Fruit fly (Drosophila melanogaster) whole organism, embryonic: Measurements from ENCODE around the gene DEF8.

ENCODE experiments used
- Abd-B ChIP-seq: fragments of 200-800 bp; sonication (Bioruptor generic); optimal IDR thresholded peaks from 2 replicates; lab custom pipeline; 2018; ENCODE audit warnings: missing biosample characterization, mild to moderate bottlenecking, missing genetic modification characterization, moderate library complexity
- Adf1 ChIP-seq: fragments of 200-800 bp; sonication (Bioruptor generic); IDR thresholded peaks from 2 replicates; pipeline ENCODE4 v1.3.6; 2022; ENCODE audit warnings: missing biosample characterization, missing genetic modification characterization
- Atf6 ChIP-seq: fragments of 200-800 bp; sonication (Bioruptor generic); IDR thresholded peaks from 2 replicates; pipeline ENCODE4 v1.3.6; 2022; ENCODE audit warnings: missing biosample characterization, missing genetic modification characterization
- Bteb2 ChIP-seq: fragments of 200-800 bp; sonication (Bioruptor generic); optimal IDR thresholded peaks from 2 replicates; lab custom pipeline; 2016; ENCODE audit warnings: missing biosample characterization, missing genetic modification characterization
- C15 ChIP-seq: fragments of 200-800 bp; sonication (Bioruptor generic); IDR thresholded peaks from 3 replicates; pipeline ENCODE4 v1.3.6; 2022; ENCODE audit warnings: missing biosample characterization, missing genetic modification characterization
- CG12391 ChIP-seq: fragments of 200-800 bp; sonication (Bioruptor generic); optimal IDR thresholded peaks from 3 replicates; lab custom pipeline; 2018; ENCODE audit warnings: missing biosample characterization, mild to moderate bottlenecking, missing genetic modification characterization, moderate library complexity
- CG7271 ChIP-seq: fragments of 200-800 bp; sonication (Bioruptor generic); optimal IDR thresholded peaks from 2 replicates; lab custom pipeline; 2018; ENCODE audit warnings: missing biosample characterization, mild to moderate bottlenecking, missing genetic modification characterization, moderate library complexity
- CG8281 ChIP-seq: fragments of 200-800 bp; sonication (Bioruptor generic); optimal IDR thresholded peaks from 2 replicates; lab custom pipeline; 2018; ENCODE audit warnings: missing biosample characterization, mild to moderate bottlenecking, missing genetic modification characterization, moderate library complexity
- Chrac-16 ChIP-seq: fragments of 200-800 bp; sonication (Bioruptor generic); optimal IDR thresholded peaks from 3 replicates; lab custom pipeline; 2016; ENCODE audit warnings: missing biosample characterization, missing genetic modification characterization
- Dek ChIP-seq: fragments of 200-800 bp; sonication (Bioruptor generic); optimal IDR thresholded peaks from 3 replicates; lab custom pipeline; 2019; ENCODE audit warnings: missing biosample characterization, mild to moderate bottlenecking, missing genetic modification characterization, moderate library complexity
- Dp ChIP-seq: fragments of 200-800 bp; sonication (Bioruptor generic); optimal IDR thresholded peaks from 2 replicates; lab custom pipeline; 2018; ENCODE audit warnings: missing biosample characterization, mild to moderate bottlenecking, missing genetic modification characterization, moderate library complexity
- Ets65A ChIP-seq: fragments of 200-800 bp; sonication (Bioruptor generic); peaks from one replicate; lab custom pipeline; 2016; ENCODE audit warnings: missing biosample characterization, missing genetic modification characterization
- Hmr ChIP-seq: fragments of 200-800 bp; sonication (Bioruptor generic); optimal IDR thresholded peaks from 3 replicates; lab custom pipeline; 2017; ENCODE audit warnings: mild to moderate bottlenecking, missing biosample characterization, missing genetic modification reagents, missing genetic modification characterization
- Lpt ChIP-seq: fragments of >200 bp; optimal IDR thresholded peaks from 2 replicates; lab custom pipeline; 2018; ENCODE audit warnings: missing biosample characterization, missing genetic modification characterization
- MTF-1 ChIP-seq: fragments of 200-800 bp; sonication (Bioruptor generic); optimal IDR thresholded peaks from 2 replicates; lab custom pipeline; 2018; ENCODE audit warnings: missing biosample characterization, mild to moderate bottlenecking, missing genetic modification characterization, borderline replicate concordance
- Med ChIP-seq: fragments of 200-800 bp; sonication (Bioruptor generic); peaks from one replicate; lab custom pipeline; 2016; ENCODE audit warnings: missing biosample characterization, missing genetic modification characterization, mild to moderate bottlenecking, inconsistent platforms, moderate library complexity
- Mes4 ChIP-seq: fragments of 200-800 bp; sonication (Bioruptor generic); optimal IDR thresholded peaks from 2 replicates; lab custom pipeline; 2016; ENCODE audit warnings: missing biosample characterization, missing genetic modification characterization
- Mrtf ChIP-seq: fragments of 200-800 bp; sonication (Bioruptor generic); IDR thresholded peaks from 3 replicates; pipeline ENCODE4 v1.3.6; 2022; ENCODE audit warnings: missing biosample characterization, missing genetic modification characterization
- NC2β ChIP-seq: fragments of 200-800 bp; sonication (Bioruptor generic); optimal IDR thresholded peaks from 2 replicates; lab custom pipeline; 2016; ENCODE audit warnings: missing biosample characterization, missing genetic modification characterization
- Nf-YA ChIP-seq: fragments of 200-800 bp; sonication (Bioruptor generic); IDR thresholded peaks from 2 replicates; pipeline ENCODE4 v1.3.6; 2022; ENCODE audit warnings: missing biosample characterization, missing genetic modification characterization
- Opbp ChIP-seq: fragments of 200-800 bp; sonication (Bioruptor generic); IDR thresholded peaks from 3 replicates; pipeline ENCODE4 v1.3.6; 2022; ENCODE audit warnings: missing biosample characterization, missing genetic modification characterization; ENCODE audit not compliant: partially characterized antibody
- PHDP ChIP-seq: fragments of 200-800 bp; sonication (Bioruptor generic); optimal IDR thresholded peaks from 3 replicates; lab custom pipeline; 2018; ENCODE audit warnings: missing biosample characterization, mild to moderate bottlenecking, missing genetic modification characterization, moderate library complexity
- Rx ChIP-seq: fragments of 200-800 bp; sonication (Bioruptor generic); IDR thresholded peaks from 2 replicates; pipeline ENCODE4 v1.3.6; 2022; ENCODE audit warnings: missing biosample characterization, missing genetic modification characterization
- Six4 ChIP-seq: fragments of 200-800 bp; sonication (Bioruptor generic); optimal IDR thresholded peaks from 2 replicates; lab custom pipeline; 2016; ENCODE audit warnings: missing biosample characterization, missing genetic modification characterization
- Spps ChIP-seq: fragments of 200-800 bp; sonication (Bioruptor generic); optimal IDR thresholded peaks from 2 replicates; lab custom pipeline; 2018; ENCODE audit warnings: missing biosample characterization, mild to moderate bottlenecking, missing genetic modification characterization
- Xbp1 ChIP-seq: fragments of 200-800 bp; sonication (Bioruptor generic); optimal IDR thresholded peaks from 3 replicates; lab custom pipeline; 2016; ENCODE audit warnings: missing biosample characterization, mild to moderate bottlenecking, missing genetic modification characterization
- Xrp1 ChIP-seq: fragments of 200-800 bp; sonication (Bioruptor generic); IDR thresholded peaks from 2 replicates; pipeline ENCODE4 v1.3.6; 2022; ENCODE audit warnings: missing biosample characterization, missing genetic modification characterization
- chm ChIP-seq: fragments of 200-800 bp; sonication (Bioruptor generic); IDR thresholded peaks from 2 replicates; pipeline ENCODE4 v1.3.6; 2022; ENCODE audit warnings: missing biosample characterization, missing genetic modification characterization
- dimm ChIP-seq: fragments of 200-800 bp; sonication (Bioruptor generic); IDR thresholded peaks from 2 replicates; pipeline ENCODE4 v1.3.6; 2022; ENCODE audit warnings: missing biosample characterization, missing genetic modification characterization
- eve ChIP-seq, 2 experiments: fragments of >200 bp; optimal IDR thresholded peaks; 2 replicates each; lab custom pipeline; 2017; ENCODE audit warnings: missing biosample characterization in 2 of 2, missing genetic modification characterization in 2 of 2
- eyg ChIP-seq: fragments of 200-800 bp; sonication (Bioruptor generic); optimal IDR thresholded peaks from 3 replicates; lab custom pipeline; 2016; ENCODE audit warnings: missing biosample characterization, missing genetic modification characterization
- fd102C ChIP-seq: fragments of 200-800 bp; sonication (Bioruptor generic); optimal IDR thresholded peaks from 2 replicates; lab custom pipeline; 2018; ENCODE audit warnings: missing biosample characterization, mild to moderate bottlenecking, missing genetic modification characterization, moderate library complexity
- fu2 ChIP-seq: fragments of 200-800 bp; sonication (Bioruptor generic); optimal IDR thresholded peaks from 2 replicates; lab custom pipeline; 2016; ENCODE audit warnings: missing biosample characterization, missing genetic modification characterization
- hth ChIP-seq: fragments of >200 bp; optimal IDR thresholded peaks from 2 replicates; lab custom pipeline; 2017; ENCODE audit warnings: inconsistent platforms
- kah ChIP-seq: fragments of 200-800 bp; sonication (Bioruptor generic); optimal IDR thresholded peaks from 2 replicates; lab custom pipeline; 2018; ENCODE audit warnings: missing biosample characterization, mild to moderate bottlenecking, missing genetic modification characterization
- lbe ChIP-seq: fragments of 200-800 bp; sonication (Bioruptor generic); optimal IDR thresholded peaks from 2 replicates; lab custom pipeline; 2016; ENCODE audit warnings: missing biosample characterization, mild to moderate bottlenecking, missing genetic modification characterization
- lov ChIP-seq, 2 experiments: fragments of 200-800 bp in 1 of 2; fragments of >200 bp in 1 of 2; sonication (Bioruptor generic) in 1 of 2; IDR thresholded peaks in 1 of 2; optimal IDR thresholded peaks in 1 of 2; 2 replicates in 1 of 2; 3 replicates in 1 of 2; pipeline versions ENCODE4 v1.3.6 to Lab custom; 2017 to 2022; ENCODE audit warnings: missing biosample characterization in 1 of 2, missing genetic modification characterization in 1 of 2
- mirr ChIP-seq: fragments of 200-800 bp; sonication (Bioruptor generic); optimal IDR thresholded peaks from 3 replicates; lab custom pipeline; 2018; ENCODE audit warnings: missing biosample characterization, mild to moderate bottlenecking, missing genetic modification characterization
- otp ChIP-seq: fragments of 200-800 bp; sonication (Bioruptor generic); IDR thresholded peaks from 3 replicates; pipeline ENCODE4, ENCODE4 v1.3.6; 2022; ENCODE audit warnings: missing biosample characterization, missing genetic modification characterization
- pb ChIP-seq: fragments of 200-800 bp; sonication (Bioruptor generic); optimal IDR thresholded peaks from 3 replicates; lab custom pipeline; 2016; ENCODE audit warnings: missing biosample characterization, missing genetic modification characterization
- peb ChIP-seq: fragments of 200-800 bp; sonication (Bioruptor generic); IDR thresholded peaks from 2 replicates; pipeline ENCODE4 v1.3.6; 2022; ENCODE audit warnings: missing biosample characterization, missing genetic modification characterization
- repo ChIP-seq: fragments of 200-800 bp; sonication (Bioruptor generic); optimal IDR thresholded peaks from 2 replicates; lab custom pipeline; 2016; ENCODE audit warnings: missing biosample characterization, missing genetic modification characterization
- seq ChIP-seq: fragments of 200-800 bp; sonication (Bioruptor generic); IDR thresholded peaks from 2 replicates; pipeline ENCODE4 v1.3.6; 2022; ENCODE audit warnings: missing biosample characterization, missing genetic modification characterization
- slou ChIP-seq: fragments of 200-800 bp; sonication (Bioruptor generic); optimal IDR thresholded peaks from 3 replicates; lab custom pipeline; 2016; ENCODE audit warnings: missing biosample characterization, missing genetic modification characterization
- sqz ChIP-seq: fragments of 200-800 bp; sonication (Bioruptor generic); optimal IDR thresholded peaks from 3 replicates; lab custom pipeline; 2018; ENCODE audit warnings: missing biosample characterization, mild to moderate bottlenecking, missing genetic modification characterization
- tgo ChIP-seq: fragments of 200-800 bp; sonication (Bioruptor generic); IDR thresholded peaks from 3 replicates; pipeline ENCODE4 v1.3.6; 2022; ENCODE audit warnings: missing biosample characterization, missing genetic modification characterization
- tio ChIP-seq: fragments of 200-800 bp; sonication (Bioruptor generic); optimal IDR thresholded peaks from 2 replicates; lab custom pipeline; 2017; ENCODE audit warnings: missing biosample characterization, missing genetic modification characterization, inconsistent platforms
- twi ChIP-seq: fragments of 200-800 bp; optimal IDR thresholded peaks from 2 replicates; lab custom pipeline; 2019; ENCODE audit warnings: missing biosample characterization, mild to moderate bottlenecking, missing genetic modification characterization, moderate library complexity
- wor ChIP-seq: fragments of 200-800 bp; sonication (Bioruptor generic); IDR thresholded peaks from 2 replicates; pipeline ENCODE4 v1.3.6; 2022; ENCODE audit warnings: missing biosample characterization, missing genetic modification characterization

The DEF8 gene

DNA sequence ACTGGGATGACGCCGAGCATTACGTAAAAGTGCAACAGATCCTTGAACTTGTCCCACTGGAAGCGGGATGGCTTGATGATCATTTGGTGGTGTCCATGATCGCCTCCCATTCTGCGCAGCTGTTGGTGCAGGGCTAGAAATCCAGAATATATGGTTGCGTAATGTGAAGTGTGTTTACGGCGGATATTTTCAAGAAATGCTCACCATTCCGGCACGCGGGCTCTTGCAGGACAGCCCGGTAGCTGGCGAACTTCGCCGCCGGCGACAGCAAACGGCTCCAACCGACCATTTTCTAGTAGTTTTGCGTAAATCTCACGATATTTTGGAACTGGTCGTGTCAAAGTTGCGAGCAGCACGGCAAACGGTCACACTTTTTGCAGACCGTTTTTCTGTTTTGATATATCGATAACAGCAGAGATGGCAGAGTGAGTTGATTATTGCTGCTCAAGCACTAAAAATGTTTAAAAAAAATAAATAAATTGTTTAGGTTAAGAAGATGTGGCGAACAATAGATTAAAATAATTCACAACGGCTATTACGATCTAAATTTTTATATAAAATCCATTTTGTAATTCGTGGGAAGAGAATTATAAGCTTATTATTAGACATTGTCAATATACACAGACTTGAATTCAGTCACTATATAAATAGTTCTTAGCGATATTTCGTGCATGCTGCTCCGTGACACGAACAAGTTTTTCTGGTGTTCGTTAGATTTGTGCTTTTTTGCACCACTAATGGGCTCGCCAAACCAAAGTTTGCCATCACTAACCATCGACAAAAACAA lies 6.4 kb downstream of the DEF8 start, which contains the start of the genes ND-SGDH and RhoGAP68F (continued):
- TF ChIP-seq fu2 (GFP tag; lab: Kevin White, UChicago) (peak; percentile 34), Mrtf (peak; percentile 67; the same call in 1 of the 3 replicates), otp (GFP tag; lab: Robert Waterston, UW) (0 out of 3 replicates have a peak, but pooled peaks have one; percentile 20), twi (tag; lab: Kevin White, UChicago) (peak; percentile 54), chm (GFP tag; lab: Robert Waterston, UW) (no peak), Chrac-16 (GFP tag; lab: Kevin White, UChicago) (peak; percentile 76), Opbp (GFP tag; lab: Robert Waterston, UW) (peak; percentile 85), sqz (GFP tag; lab: Kevin White, UChicago) (peak; percentile 55), CG8281 (peak; percentile 2), Hmr (GFP tag; lab: Kevin White, UChicago) (peak; percentile 80), lov (optimal IDR thresholded peaks at IDR 0.05; lab: Kevin White, UChicago) (no peak), lov (GFP tag; IDR thresholded peaks at IDR 0.05; lab: Robert Waterston, UW) (no peak), Nf-YA (GFP tag; lab: Robert Waterston, UW) (no peak), lbe (GFP tag; lab: Kevin White, UChicago) (peak; percentile 30), slou (peak; percentile 64), Six4 (GFP tag; lab: Kevin White, UChicago) (peak; percentile 40), CG7271 (tag; lab: Kevin White, UChicago) (no peak), peb (GFP tag; lab: Robert Waterston, UW) (peak; percentile 33; the same call in 1 of the 2 replicates), eyg (GFP tag; lab: Kevin White, UChicago) (peak; percentile 9), Spps (tag; lab: Kevin White, UChicago) (peak; percentile 2), C15 (GFP tag; lab: Robert Waterston, UW) (no peak), Xrp1 (GFP tag; lab: Robert Waterston, UW) (peak; percentile 58; the same call in 1 of the 2 replicates), pb (peak; percentile 28), Ets65A (GFP tag; lab: Kevin White, UChicago) (peak; percentile 95), Adf1 (GFP tag; lab: Robert Waterston, UW) (peak; percentile 41), Dp (peak; percentile 8), NC2β (GFP tag; lab: Kevin White, UChicago) (peak; percentile 48), Dek (tag; lab: Kevin White, UChicago) (peak; percentile 67), tio (GFP tag; lab: Kevin White, UChicago) (peak; percentile 72), Med (GFP tag; lab: Kevin White, UChicago) (peak; percentile 78), CG12391 (tag; lab: Kevin White, UChicago) (peak; percentile 85), seq (GFP tag; lab: Robert Waterston, UW) (0 out of 2 replicates have a peak, but pooled peaks have one; percentile 21), dimm (GFP tag; lab: Robert Waterston, UW) (no peak), mirr (GFP tag; lab: Kevin White, UChicago) (no peak), eve (GFP tag; optimal IDR thresholded peaks at IDR 0.05; lab: Kevin White, UChicago) (no peak), Abd-B (GFP tag; lab: Kevin White, UChicago) (peak; percentile 90), fd102C (no peak), Bteb2 (GFP tag; lab: Kevin White, UChicago) (peak; percentile 55), repo (GFP tag; lab: Kevin White, UChicago) (no peak), Mes4 (peak; percentile 37), kah (GFP tag; lab: Kevin White, UChicago) (no peak), Xbp1 (peak; percentile 83), MTF-1 (no peak), PHDP (peak; percentile 54), Rx (GFP tag; lab: Robert Waterston, UW) (no peak; the same call in 1 of the 2 replicates), hth (lab: Kevin White, UChicago) (no peak), Lpt (GFP tag; lab: Kevin White, UChicago) (no peak), tgo (peak; percentile 74), Atf6 (GFP tag; lab: Robert Waterston, UW) (peak; percentile 37; the same call in 1 of the 2 replicates), wor (peak; percentile 33; the same call in 1 of the 2 replicates)
